Worm (Caenorhabditis elegans) whole organism, L3 larva: ENCODE data around the gene srbc-67.

Experiments
- ama-1 ChIP-seq: fragments of 150-350 bp; optimal IDR thresholded peaks from 2 replicates; lab custom pipeline; 2018
- egl-27 ChIP-seq: sonication (generic microtip); optimal IDR thresholded peaks from 4 replicates; lab custom pipeline; 2017; ENCODE audit warnings: missing biosample characterization, missing genetic modification reagents, missing genetic modification characterization
- fkh-10 ChIP-seq: sonication (generic microtip); optimal IDR thresholded peaks from 2 replicates; lab custom pipeline; 2017; ENCODE audit warnings: missing biosample characterization, missing genetic modification reagents, missing genetic modification characterization
- fos-1 ChIP-seq: fragments of 150-350 bp; optimal IDR thresholded peaks from 2 replicates; lab custom pipeline; 2014; ENCODE audit warnings: missing biosample characterization, missing genetic modification characterization
- lin-39 ChIP-seq: fragments of 150-350 bp; optimal IDR thresholded peaks from 2 replicates; lab custom pipeline; 2018; ENCODE audit warnings: missing biosample characterization, missing genetic modification reagents, missing genetic modification characterization
- lsy-12 ChIP-seq: sonication (generic microtip); optimal IDR thresholded peaks from 2 replicates; lab custom pipeline; 2016; ENCODE audit warnings: mild to moderate bottlenecking, missing genetic modification characterization, missing compliant biosample characterization
- tbx-2 ChIP-seq: sonication (generic microtip); optimal IDR thresholded peaks from 2 replicates; lab custom pipeline; 2016; ENCODE audit warnings: mild to moderate bottlenecking, missing genetic modification characterization, missing compliant biosample characterization
- ztf-4 ChIP-seq: fragments of 150-350 bp; optimal IDR thresholded peaks from 2 replicates; lab custom pipeline; 2014; ENCODE audit warnings: missing biosample characterization, missing genetic modification characterization

- TF ChIP-seq fos-1 (tag; lab: Kevin White, UChicago) (no peak), lsy-12 (tag; lab: Kevin White, UChicago) (no peak), fkh-10 (GFP tag; lab: Kevin White, UChicago) (no peak), egl-27 (tag; lab: Kevin White, UChicago) (no peak), ama-1 (lab: Kevin White, UChicago) (no peak), ztf-4 (tag; lab: Kevin White, UChicago) (no peak), lin-39 (tag; lab: Kevin White, UChicago) (no peak), tbx-2 (tag; lab: Kevin White, UChicago) (no peak)
Observed at ce11 chrV:3505745-3506144, 35.3 kb downstream of the srbc-67 start.
